Worm (Caenorhabditis elegans) whole organism, mixed stage, embryonic: Measurements from ENCODE around the gene col-118.
A peak's percentile ranks its signal among the peaks of the same experiment; 100 is the strongest.

Experiments
- M03D4.4 ChIP-seq: sonication (generic microtip); optimal IDR thresholded peaks from 2 replicates; lab custom pipeline; 2017; ENCODE audit warnings: mild to moderate bottlenecking, missing genetic modification characterization, missing compliant biosample characterization
- bed-3 ChIP-seq: fragments of 200-800 bp; sonication (Bioruptor generic); optimal IDR thresholded peaks from 3 replicates; lab custom pipeline; 2018; ENCODE audit warnings: mild to moderate bottlenecking, missing genetic modification characterization, moderate library complexity, missing compliant biosample characterization
- blmp-1 ChIP-seq: fragments of 150-350 bp; optimal IDR thresholded peaks from 2 replicates; lab custom pipeline; 2014; ENCODE audit warnings: missing biosample characterization, missing genetic modification characterization
- ceh-39 ChIP-seq: fragments of 150-350 bp; optimal IDR thresholded peaks from 2 replicates; lab custom pipeline; 2014; ENCODE audit warnings: missing biosample characterization, missing genetic modification characterization
- ceh-43 ChIP-seq: fragments of 200-800 bp; sonication (Bioruptor generic); optimal IDR thresholded peaks from 2 replicates; lab custom pipeline; 2018; ENCODE audit warnings: mild to moderate bottlenecking, missing genetic modification characterization, moderate library complexity, missing compliant biosample characterization
- ceh-83 ChIP-seq: fragments of 200-800 bp; sonication (Bioruptor generic); optimal IDR thresholded peaks from 2 replicates; lab custom pipeline; 2018; ENCODE audit warnings: mild to moderate bottlenecking, missing genetic modification characterization, missing compliant biosample characterization
- ces-1 ChIP-seq: fragments of 150-350 bp; optimal IDR thresholded peaks from 2 replicates; lab custom pipeline; 2014; ENCODE audit warnings: missing biosample characterization, missing genetic modification reagents, missing genetic modification characterization
- cnd-1 ChIP-seq: fragments of 200-800 bp; sonication (Bioruptor generic); optimal IDR thresholded peaks from 2 replicates; lab custom pipeline; 2018; ENCODE audit warnings: mild to moderate bottlenecking, missing genetic modification characterization, missing compliant biosample characterization
- drap-1 ChIP-seq: fragments of 200-800 bp; sonication (Bioruptor generic); optimal IDR thresholded peaks from 3 replicates; lab custom pipeline; 2018; ENCODE audit warnings: mild to moderate bottlenecking, missing genetic modification characterization, missing compliant biosample characterization
- elt-1 ChIP-seq: sonication (generic microtip); optimal IDR thresholded peaks from 2 replicates; lab custom pipeline; 2017; ENCODE audit warnings: missing genetic modification characterization, mild to moderate bottlenecking, missing compliant biosample characterization, antibody characterized with exemption, moderate library complexity, borderline replicate concordance; ENCODE audit not compliant: insufficient read depth
- elt-3 ChIP-seq: fragments of 150-350 bp; optimal IDR thresholded peaks from 2 replicates; lab custom pipeline; 2014; ENCODE audit warnings: missing biosample characterization, missing genetic modification characterization
- flh-1 ChIP-seq: fragments of 200-800 bp; sonication (Bioruptor generic); optimal IDR thresholded peaks from 2 replicates; lab custom pipeline; 2018; ENCODE audit warnings: mild to moderate bottlenecking, missing genetic modification characterization, moderate library complexity, missing compliant biosample characterization
- ham-2 ChIP-seq: fragments of 200-800 bp; sonication (Bioruptor generic); optimal IDR thresholded peaks from 2 replicates; lab custom pipeline; 2018; ENCODE audit warnings: mild to moderate bottlenecking, missing genetic modification characterization, missing compliant biosample characterization
- hlh-1 ChIP-seq: fragments of 150-350 bp; optimal IDR thresholded peaks from 2 replicates; lab custom pipeline; 2014; ENCODE audit warnings: missing biosample characterization, missing genetic modification reagents, missing genetic modification characterization
- lin-13 ChIP-seq: fragments of 150-350 bp; optimal IDR thresholded peaks from 2 replicates; lab custom pipeline; 2014; ENCODE audit warnings: missing biosample characterization, missing genetic modification characterization
- lin-32 ChIP-seq: fragments of 200-800 bp; sonication (Bioruptor generic); optimal IDR thresholded peaks from 2 replicates; lab custom pipeline; 2018; ENCODE audit warnings: mild to moderate bottlenecking, missing genetic modification characterization, missing compliant biosample characterization
- lsy-2 ChIP-seq: fragments of 150-350 bp; optimal IDR thresholded peaks from 2 replicates; lab custom pipeline; 2014; ENCODE audit warnings: missing biosample characterization, missing genetic modification characterization
- mab-5 ChIP-seq: fragments of 150-350 bp; optimal IDR thresholded peaks from 2 replicates; lab custom pipeline; 2014; ENCODE audit warnings: missing biosample characterization, missing genetic modification characterization
- mep-1 ChIP-seq: fragments of 150-350 bp; optimal IDR thresholded peaks from 2 replicates; lab custom pipeline; 2017; ENCODE audit warnings: missing biosample characterization, missing genetic modification reagents, missing genetic modification characterization, inconsistent platforms
- mls-2 ChIP-seq: sonication (generic microtip); optimal IDR thresholded peaks from 2 replicates; lab custom pipeline; 2016; ENCODE audit warnings: mild to moderate bottlenecking, missing genetic modification characterization, moderate library complexity, missing compliant biosample characterization
- nhr-12 ChIP-seq: fragments of 150-350 bp; optimal IDR thresholded peaks from 2 replicates; lab custom pipeline; 2014; ENCODE audit warnings: missing biosample characterization, missing genetic modification characterization
- nhr-2 ChIP-seq: fragments of 150-350 bp; optimal IDR thresholded peaks from 2 replicates; lab custom pipeline; 2014; ENCODE audit warnings: missing biosample characterization, missing genetic modification characterization
- nhr-237 ChIP-seq: fragments of 150-350 bp; optimal IDR thresholded peaks from 2 replicates; lab custom pipeline; 2014; ENCODE audit warnings: missing biosample characterization, missing genetic modification characterization
- nhr-28 ChIP-seq: fragments of 150-350 bp; optimal IDR thresholded peaks from 2 replicates; lab custom pipeline; 2014; ENCODE audit warnings: missing biosample characterization, missing genetic modification characterization
- nhr-76 ChIP-seq: sonication (generic microtip); optimal IDR thresholded peaks from 2 replicates; lab custom pipeline; 2017; ENCODE audit warnings: missing biosample characterization, missing genetic modification characterization
- pha-4 ChIP-seq: fragments of 150-350 bp; optimal IDR thresholded peaks from 2 replicates; lab custom pipeline; 2018; ENCODE audit warnings: missing biosample characterization, missing genetic modification reagents, missing genetic modification characterization
- sem-2 ChIP-seq: fragments of 200-800 bp; sonication (Bioruptor generic); optimal IDR thresholded peaks from 2 replicates; lab custom pipeline; 2018; ENCODE audit warnings: mild to moderate bottlenecking, missing genetic modification characterization, missing compliant biosample characterization
- snpc-4 ChIP-seq: fragments of 150-350 bp; optimal IDR thresholded peaks from 2 replicates; lab custom pipeline; 2014; ENCODE audit warnings: missing biosample characterization, missing genetic modification characterization
- sptf-1 ChIP-seq: sonication (generic microtip); optimal IDR thresholded peaks from 2 replicates; lab custom pipeline; 2017; ENCODE audit warnings: mild to moderate bottlenecking, missing genetic modification characterization, moderate library complexity, missing compliant biosample characterization
- tbx-8 ChIP-seq: fragments of 200-800 bp; sonication (Bioruptor generic); optimal IDR thresholded peaks from 2 replicates; lab custom pipeline; 2018; ENCODE audit warnings: mild to moderate bottlenecking, missing genetic modification characterization, moderate library complexity, missing compliant biosample characterization
- unc-120 ChIP-seq: sonication (generic microtip); optimal IDR thresholded peaks from 2 replicates; lab custom pipeline; 2017; ENCODE audit warnings: missing genetic modification characterization, missing compliant biosample characterization; ENCODE audit not compliant: poor library complexity, severe bottlenecking
- unc-39 ChIP-seq: fragments of 150-350 bp; optimal IDR thresholded peaks from 2 replicates; lab custom pipeline; 2014; ENCODE audit warnings: missing biosample characterization, missing genetic modification characterization
- unc-62 ChIP-seq: fragments of 150-350 bp; optimal IDR thresholded peaks from 2 replicates; lab custom pipeline; 2014; ENCODE audit warnings: missing biosample characterization, missing genetic modification reagents, missing genetic modification characterization
- zip-8 ChIP-seq: fragments of 150-350 bp; optimal IDR thresholded peaks from 2 replicates; lab custom pipeline; 2014; ENCODE audit warnings: missing biosample characterization, missing genetic modification characterization
- ztf-11 ChIP-seq: fragments of 150-350 bp; optimal IDR thresholded peaks from 2 replicates; lab custom pipeline; 2014; ENCODE audit warnings: missing biosample characterization, missing genetic modification characterization

col-118 gene

ce11 chrIV:8879810-8880209 lies 31.8 kb downstream of the col-118 start, which contains the start of gene npax-4:
npax-4 (minus strand) TSS chrIV:8879910.
- TF ChIP-seq mab-5 = no peak
- no peak for TF ChIP-seq zip-8 (tag; lab: Kevin White, UChicago)
- TF ChIP-seq ceh-39 (tag; lab: Kevin White, UChicago) = no peak
- TF ChIP-seq mep-1 (tag; lab: Kevin White, UChicago) = no peak
- no peak for TF ChIP-seq unc-62 (GFP tag; lab: Kevin White, UChicago)
- TF ChIP-seq flh-1 = no peak
- no peak for TF ChIP-seq nhr-12 (tag; lab: Kevin White, UChicago)
- no peak for TF ChIP-seq sptf-1 (tag; lab: Kevin White, UChicago)
- no peak for TF ChIP-seq ces-1
- no peak for TF ChIP-seq ceh-83 (GFP tag; lab: Kevin White, UChicago)
- TF ChIP-seq nhr-28 (tag; lab: Kevin White, UChicago) = no peak
- TF ChIP-seq pha-4 (tag; lab: Kevin White, UChicago) = no peak
- no peak for TF ChIP-seq nhr-76 (tag; lab: Kevin White, UChicago)
- TF ChIP-seq lin-13 (tag; lab: Kevin White, UChicago) = no peak
- no peak for TF ChIP-seq cnd-1
- TF ChIP-seq lsy-2 = no peak
- no peak for TF ChIP-seq ham-2

- no peak for TF ChIP-seq zip-8 (tag; lab: Kevin White, UChicago)
- TF ChIP-seq, all 35 proteins: peak for 0
Observed at ce11 chrIV:8881181-8881580, 33.2 kb downstream of the col-118 start, which contains the start of gene C09G9.8. C09G9.8 (plus strand) TSS chrIV:8881481.

DNA sequence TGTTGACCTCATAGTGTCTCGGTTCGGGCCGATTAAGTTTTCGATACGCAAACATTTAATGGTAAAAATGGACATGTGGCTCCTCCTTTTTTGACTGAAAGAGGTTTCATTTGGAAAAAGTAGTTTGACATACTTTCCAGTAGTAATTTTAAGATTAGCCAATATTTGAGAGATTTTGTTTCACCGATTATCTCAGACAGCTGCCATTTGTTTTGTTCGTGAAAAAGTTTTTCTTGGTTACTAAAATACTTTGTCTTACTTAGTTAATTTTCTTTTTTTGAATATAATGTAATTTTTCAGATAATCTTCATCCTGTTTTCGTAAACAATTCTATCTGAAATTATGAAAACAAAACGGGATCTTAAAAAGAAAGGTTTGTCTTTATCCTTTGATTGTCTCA lies 38.2 kb downstream of the col-118 start, which contains the start of gene C09G9.5:
C09G9.5 (plus strand) TSS at position 301 of the 400 bp plus-strand sequence.
- TF ChIP-seq bed-3 (GFP tag; lab: Kevin White, UChicago) = no peak
- no peak for TF ChIP-seq ceh-39 (tag; lab: Kevin White, UChicago)
- no peak for TF ChIP-seq cnd-1
- no peak for TF ChIP-seq elt-1 (tag; lab: Kevin White, UChicago)
- TF ChIP-seq hlh-1 = no peak
- no peak for TF ChIP-seq lin-13 (tag; lab: Kevin White, UChicago)
- no peak for TF ChIP-seq ces-1
- no peak for TF ChIP-seq nhr-237 (tag; lab: Kevin White, UChicago)
- no peak for TF ChIP-seq nhr-76 (tag; lab: Kevin White, UChicago)
- TF ChIP-seq mls-2 (tag; lab: Kevin White, UChicago) = no peak
- no peak for TF ChIP-seq mep-1 (tag; lab: Kevin White, UChicago)
- TF ChIP-seq M03D4.4 (tag; lab: Kevin White, UChicago) = no peak
- no peak for TF ChIP-seq snpc-4
- TF ChIP-seq ceh-43 = no peak

ce11 chrIV:8888525-8889026 lies 40.6 kb downstream of the col-118 start, which contains the start of gene oma-1:
oma-1 (plus strand) TSS chrIV:8888976.
- TF ChIP-seq unc-120 (tag; lab: Kevin White, UChicago) (no peak), ces-1 (no peak), unc-39 (tag; lab: Kevin White, UChicago) (no peak)

- TF ChIP-seq ceh-43 (no peak), ces-1 (peak; percentile 83), nhr-237 (tag; lab: Kevin White, UChicago) (no peak), nhr-76 (tag; lab: Kevin White, UChicago) (no peak), sptf-1 (tag; lab: Kevin White, UChicago) (no peak), sem-2 (GFP tag; lab: Kevin White, UChicago) (no peak), zip-8 (tag; lab: Kevin White, UChicago) (no peak), blmp-1 (tag; lab: Kevin White, UChicago) (no peak), lin-13 (tag; lab: Kevin White, UChicago) (peak; percentile 5), snpc-4 (no peak), mab-5 (no peak), drap-1 (GFP tag; lab: Kevin White, UChicago) (no peak), elt-1 (tag; lab: Kevin White, UChicago) (no peak), ham-2 (peak; percentile 38), ztf-11 (no peak), unc-39 (tag; lab: Kevin White, UChicago) (no peak), lin-32 (GFP tag; lab: Kevin White, UChicago) (no peak), unc-120 (tag; lab: Kevin White, UChicago) (no peak), elt-3 (tag; lab: Kevin White, UChicago) (no peak), bed-3 (GFP tag; lab: Kevin White, UChicago) (no peak), nhr-2 (no peak), M03D4.4 (tag; lab: Kevin White, UChicago) (no peak), mep-1 (tag; lab: Kevin White, UChicago) (peak; percentile 59), pha-4 (tag; lab: Kevin White, UChicago) (peak; percentile 55), mls-2 (tag; lab: Kevin White, UChicago) (no peak), tbx-8 (GFP tag; lab: Kevin White, UChicago) (no peak), lsy-2 (no peak), flh-1 (no peak), cnd-1 (no peak), ceh-83 (GFP tag; lab: Kevin White, UChicago) (no peak), ceh-39 (tag; lab: Kevin White, UChicago) (no peak), nhr-12 (tag; lab: Kevin White, UChicago) (no peak), hlh-1 (no peak), nhr-28 (tag; lab: Kevin White, UChicago) (no peak), unc-62 (GFP tag; lab: Kevin White, UChicago) (no peak)
Observed at ce11 chrIV:8891131-8891530, 43.1 kb downstream of the col-118 start, which contains the start of gene spr-2. spr-2 (plus strand) TSS chrIV:8891462.
